Worm (Caenorhabditis elegans) whole organism, early embryonic: Measurements from ENCODE around the gene npp-15.

ENCODE experiments used
- B0310.2 ChIP-seq: sonication (generic microtip); optimal IDR thresholded peaks from 2 replicates; lab custom pipeline; 2016; ENCODE audit warnings: mild to moderate bottlenecking, missing genetic modification characterization, missing compliant biosample characterization
- F13C5.2 ChIP-seq: sonication (generic microtip); optimal IDR thresholded peaks from 2 replicates; lab custom pipeline; 2017; ENCODE audit warnings: mild to moderate bottlenecking, missing genetic modification characterization, inconsistent platforms, missing compliant biosample characterization
- aly-1 ChIP-seq: sonication (generic microtip); optimal IDR thresholded peaks from 2 replicates; lab custom pipeline; 2016; ENCODE audit warnings: missing genetic modification characterization, missing compliant biosample characterization
- ama-1 ChIP-seq: fragments of 150-350 bp; optimal IDR thresholded peaks from 2 replicates; lab custom pipeline; 2014
- ceh-13 ChIP-seq: fragments of 200-800 bp; sonication (Bioruptor generic); optimal IDR thresholded peaks from 2 replicates; lab custom pipeline; 2018; ENCODE audit warnings: mild to moderate bottlenecking, missing genetic modification characterization, missing compliant biosample characterization
- ceh-36 ChIP-seq: sonication (generic microtip); optimal IDR thresholded peaks from 2 replicates; lab custom pipeline; 2016; ENCODE audit warnings: missing genetic modification characterization, inconsistent platforms, missing compliant biosample characterization
- ets-7 ChIP-seq: sonication (generic microtip); optimal IDR thresholded peaks from 2 replicates; lab custom pipeline; 2016; ENCODE audit warnings: missing genotype, missing genetic modification characterization, missing compliant biosample characterization
- flt-1 ChIP-seq: fragments of 200-800 bp; sonication (Bioruptor generic); IDR thresholded peaks from 2 replicates; pipeline ENCODE4 v1.3.6; 2022; ENCODE audit warnings: missing genetic modification characterization, missing compliant biosample characterization
- hmbx-1 ChIP-seq: sonication (generic microtip); optimal IDR thresholded peaks from 2 replicates; lab custom pipeline; 2016; ENCODE audit warnings: mild to moderate bottlenecking, missing genetic modification characterization, missing compliant biosample characterization
- hmg-4 ChIP-seq: fragments of 200-800 bp; sonication (Bioruptor generic); optimal IDR thresholded peaks from 2 replicates; lab custom pipeline; 2018; ENCODE audit warnings: mild to moderate bottlenecking, missing genetic modification characterization, missing compliant biosample characterization
- hnd-1 ChIP-seq: sonication (generic microtip); optimal IDR thresholded peaks from 2 replicates; lab custom pipeline; 2016; ENCODE audit warnings: missing genetic modification characterization, missing compliant biosample characterization
- pes-1 ChIP-seq: fragments of 200-800 bp; sonication (Bioruptor generic); IDR thresholded peaks from 2 replicates; pipeline ENCODE4 v1.3.6; 2022; ENCODE audit warnings: missing genetic modification reagents, missing genetic modification characterization, missing compliant biosample characterization
- scrt-1 ChIP-seq: fragments of 200-800 bp; sonication (Bioruptor generic); IDR thresholded peaks from 2 replicates; pipeline ENCODE4 v1.3.6; 2022; ENCODE audit warnings: missing genetic modification characterization, missing compliant biosample characterization
- sea-1 ChIP-seq: fragments of 200-800 bp; sonication (Bioruptor generic); conservative IDR thresholded peaks from 2 replicates; pipeline ENCODE4 v1.3.6; 2022; ENCODE audit warnings: missing genetic modification characterization, missing compliant biosample characterization
- tbx-11 ChIP-seq: fragments of 200-800 bp; sonication (Bioruptor generic); IDR thresholded peaks from 2 replicates; pipeline ENCODE4 v1.3.6; 2022; ENCODE audit warnings: missing genetic modification characterization, missing compliant biosample characterization
- tbx-37 ChIP-seq: fragments of 200-800 bp; sonication (Bioruptor generic); conservative IDR thresholded peaks from 2 replicates; pipeline ENCODE4 v1.3.6; 2022; ENCODE audit warnings: missing genetic modification reagents, missing genetic modification characterization, missing compliant biosample characterization
- tra-4 ChIP-seq: sonication (generic microtip); optimal IDR thresholded peaks from 2 replicates; lab custom pipeline; 2017; ENCODE audit warnings: missing genetic modification characterization, missing compliant biosample characterization

npp-15 gene

DNA sequence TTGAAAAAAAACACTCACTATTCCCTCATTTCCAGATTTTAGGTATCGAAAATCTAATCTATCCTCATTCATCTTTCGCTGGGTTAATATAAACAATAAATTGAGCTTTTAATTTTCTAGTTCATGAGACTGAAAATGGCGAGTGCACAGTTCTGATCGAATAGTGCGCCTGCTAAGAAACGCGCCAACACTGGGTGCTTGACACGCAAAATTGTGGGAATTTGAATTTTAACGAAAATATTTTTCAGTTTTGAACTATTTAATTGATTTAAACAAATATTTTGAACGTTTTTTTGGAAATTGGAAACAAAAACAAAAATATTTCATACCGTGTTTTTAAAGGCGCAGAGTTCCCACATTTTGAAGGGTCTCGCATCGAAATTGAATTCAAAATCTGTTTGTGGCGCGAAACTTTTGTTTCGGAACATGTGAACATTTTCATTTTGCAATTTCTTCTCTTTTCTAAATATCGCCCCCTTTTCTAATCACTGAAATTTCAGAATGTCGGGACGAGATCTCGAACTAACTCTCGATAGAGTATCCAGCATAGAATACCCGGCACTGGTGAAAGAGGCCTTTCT is at the start of gene npp-15, which contains the start of gene C29E4.13:
Gene npp-15 (plus strand): TSS at position 495 of the 581 bp plus-strand sequence.
Gene C29E4.13 (minus strand): TSS at position 169 of the 581 bp plus-strand sequence.
- TF ChIP-seq scrt-1 (GFP tag; lab: Robert Waterston, UW) (no peak), ets-7 (tag; lab: Kevin White, UChicago) (no peak)

DNA sequence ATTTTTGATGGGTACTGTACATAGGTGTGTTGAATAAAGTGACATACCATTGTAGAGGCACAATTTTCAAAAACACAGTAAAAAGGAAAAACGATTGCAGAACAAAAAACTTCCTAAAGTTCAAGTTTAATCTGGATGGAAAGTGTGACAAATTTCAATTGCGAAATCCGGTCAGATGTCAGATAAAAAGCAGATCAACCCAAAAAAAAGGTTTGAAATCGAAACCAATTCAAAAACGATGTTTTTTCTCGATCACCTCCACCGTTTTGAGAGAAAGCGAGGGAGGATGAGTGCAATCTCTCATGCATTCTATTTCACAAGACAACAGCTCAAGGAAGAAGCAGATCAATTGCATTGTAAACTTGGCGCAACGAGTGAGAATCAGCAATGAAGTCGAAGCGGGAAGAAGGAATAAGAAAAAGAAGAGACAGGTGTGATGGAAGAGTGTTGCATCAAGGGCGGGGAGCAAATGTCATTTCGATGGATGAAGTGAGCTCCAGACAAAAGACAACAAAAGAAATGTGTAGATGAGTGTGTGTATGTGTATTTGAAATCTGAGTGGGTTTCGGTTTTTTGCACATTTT is 48.6 kb upstream of the npp-15 start:
- TF ChIP-seq tbx-37 (GFP tag; lab: Robert Waterston, UW): no peak
- TF ChIP-seq ceh-36 (tag; lab: Kevin White, UChicago): no peak
- no peak for TF ChIP-seq B0310.2 (tag; lab: Kevin White, UChicago)
- TF ChIP-seq tra-4: no peak
- TF ChIP-seq sea-1 (GFP tag; lab: Robert Waterston, UW): no peak
- no peak for TF ChIP-seq tbx-11 (GFP tag; lab: Robert Waterston, UW)
- no peak for TF ChIP-seq F13C5.2 (tag; lab: Kevin White, UChicago)
- TF ChIP-seq aly-1 (tag; lab: Kevin White, UChicago): no peak
- no peak for TF ChIP-seq pes-1 (GFP tag; lab: Robert Waterston, UW)
- TF ChIP-seq scrt-1 (GFP tag; lab: Robert Waterston, UW): no peak
- no peak for TF ChIP-seq flt-1 (GFP tag; lab: Robert Waterston, UW)
- no peak for TF ChIP-seq hmbx-1 (tag; lab: Kevin White, UChicago)
- no peak for TF ChIP-seq hmg-4
- no peak for TF ChIP-seq hnd-1
- TF ChIP-seq ets-7 (tag; lab: Kevin White, UChicago): no peak

DNA sequence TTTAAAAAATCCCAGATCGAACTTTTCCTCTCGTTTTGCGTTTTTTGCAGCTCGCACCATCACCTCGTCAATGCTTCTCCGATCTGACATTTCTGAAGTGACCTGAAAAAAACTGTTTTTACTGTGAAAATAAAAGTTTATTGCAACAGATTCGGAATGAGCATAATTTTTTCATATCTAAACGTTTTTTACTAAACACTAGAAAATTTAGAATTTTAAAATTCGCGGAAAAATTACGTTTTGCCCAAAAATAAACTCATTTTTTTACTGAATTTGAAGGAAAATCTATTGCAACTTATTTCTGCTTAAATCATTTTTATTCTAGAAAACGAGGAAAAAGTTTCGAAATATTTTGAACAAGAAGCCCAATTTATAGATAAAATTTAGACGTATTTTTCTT is 45.9 kb upstream of the npp-15 start, which contains the start of gene ZK688.9:
Gene ZK688.9 (minus strand): TSS at position 101 of the 400 bp plus-strand sequence.
- TF ChIP-seq pes-1 (GFP tag; lab: Robert Waterston, UW) (no peak), hnd-1 (no peak), tra-4 (no peak), ama-1 (no peak), tbx-37 (GFP tag; lab: Robert Waterston, UW) (no peak)

DNA sequence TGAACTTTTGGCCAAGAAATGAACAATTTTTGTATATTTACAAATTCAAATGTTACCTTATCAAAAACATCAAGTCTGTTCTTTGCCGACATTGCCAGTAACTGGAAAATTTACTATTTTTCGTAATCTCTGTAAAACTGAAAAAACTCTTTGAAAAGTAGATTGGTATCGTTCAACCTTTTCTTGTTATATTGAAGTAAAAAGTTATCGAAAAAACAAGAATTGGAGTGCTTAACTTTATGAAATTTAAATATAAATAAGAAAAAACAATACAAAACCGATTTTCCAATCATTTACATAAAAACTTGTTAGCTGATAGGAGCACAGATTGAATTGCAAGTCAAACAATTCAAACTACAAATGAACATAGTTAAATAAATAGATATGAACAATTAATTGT is 44.0 kb upstream of the npp-15 start, which contains the start of gene ZK688.11:
Gene ZK688.11 (minus strand): TSS at position 101 of the 400 bp plus-strand sequence.
- no peak for TF ChIP-seq flt-1 (GFP tag; lab: Robert Waterston, UW)

DNA sequence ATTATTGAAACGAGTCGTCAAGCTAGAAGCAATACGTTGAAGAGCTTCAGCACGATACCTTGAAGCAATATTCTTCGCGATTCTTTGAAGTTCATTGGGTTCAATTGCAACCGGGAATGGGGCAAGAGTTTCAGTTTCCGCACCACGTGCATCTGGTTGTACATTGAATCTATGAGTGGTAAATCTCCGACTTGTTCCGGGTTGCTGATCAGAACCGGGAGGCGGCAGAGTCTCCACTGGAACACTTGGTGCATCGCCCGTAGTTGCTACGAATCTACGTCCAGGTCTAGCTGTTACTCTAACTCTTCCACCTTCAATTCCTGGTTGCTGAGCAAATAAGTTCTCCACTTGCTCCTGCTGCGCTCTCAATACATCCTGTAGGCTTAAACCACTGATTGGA is 39.8 kb upstream of the npp-15 start:
- no peak for TF ChIP-seq ama-1
- TF ChIP-seq hmg-4: no peak
- no peak for TF ChIP-seq sea-1 (GFP tag; lab: Robert Waterston, UW)
- TF ChIP-seq tbx-37 (GFP tag; lab: Robert Waterston, UW): no peak
- TF ChIP-seq F13C5.2 (tag; lab: Kevin White, UChicago): no peak
- TF ChIP-seq scrt-1 (GFP tag; lab: Robert Waterston, UW): no peak
- no peak for TF ChIP-seq ets-7 (tag; lab: Kevin White, UChicago)
- TF ChIP-seq flt-1 (GFP tag; lab: Robert Waterston, UW): no peak
- no peak for TF ChIP-seq B0310.2 (tag; lab: Kevin White, UChicago)
- no peak for TF ChIP-seq tra-4
- TF ChIP-seq hnd-1: no peak
- TF ChIP-seq aly-1 (tag; lab: Kevin White, UChicago): no peak
- TF ChIP-seq hmbx-1 (tag; lab: Kevin White, UChicago): no peak
- no peak for TF ChIP-seq pes-1 (GFP tag; lab: Robert Waterston, UW)
- TF ChIP-seq ceh-36 (tag; lab: Kevin White, UChicago): no peak

DNA sequence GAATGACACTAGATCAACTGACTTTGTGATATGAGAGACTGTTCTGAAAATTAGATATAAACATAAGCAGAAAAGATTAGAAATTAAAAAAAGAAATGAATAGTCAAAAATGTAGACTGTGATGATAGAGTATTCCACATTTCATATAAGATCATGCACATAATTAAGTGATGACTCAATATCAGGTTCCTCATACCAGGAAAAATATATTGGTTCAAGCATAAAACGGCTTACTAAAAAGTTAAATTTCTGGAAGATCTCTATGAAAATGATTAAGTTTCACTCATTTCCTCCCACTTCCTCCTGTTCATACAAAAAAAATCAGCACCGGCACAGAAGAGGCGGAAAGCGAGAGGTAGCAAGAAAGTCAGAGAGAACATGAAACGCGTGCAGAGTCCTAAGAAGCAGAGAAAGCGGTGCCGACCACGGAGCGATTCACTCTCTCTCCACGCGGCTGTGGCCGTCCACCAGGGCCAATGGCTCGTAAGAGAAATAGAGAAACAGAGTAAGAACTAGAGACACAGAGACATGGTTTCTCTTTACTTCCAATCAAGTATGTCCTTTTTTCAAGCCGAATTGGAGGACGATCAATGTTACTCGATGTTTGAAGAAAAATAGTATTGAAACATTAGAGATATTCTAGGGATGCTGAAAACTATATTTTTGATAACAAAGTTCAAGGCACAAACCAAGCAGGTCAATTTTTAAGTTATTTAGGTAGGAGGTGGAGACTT is 37.1 kb upstream of the npp-15 start, which contains the start of the genes ZK688.5 and fahd-1:
Gene ZK688.5 (minus strand): TSS at position 51 of the 734 bp plus-strand sequence.
Gene fahd-1 (plus strand): TSS at position 684 of the 734 bp plus-strand sequence.
- TF ChIP-seq hnd-1 (no peak), F13C5.2 (tag; lab: Kevin White, UChicago) (peak; percentile 10), flt-1 (GFP tag; lab: Robert Waterston, UW) (no peak), aly-1 (tag; lab: Kevin White, UChicago) (no peak), tbx-37 (GFP tag; lab: Robert Waterston, UW) (no peak), hmg-4 (no peak), sea-1 (GFP tag; lab: Robert Waterston, UW) (peak; percentile 58; the same call in 1 of the 2 replicates)

DNA sequence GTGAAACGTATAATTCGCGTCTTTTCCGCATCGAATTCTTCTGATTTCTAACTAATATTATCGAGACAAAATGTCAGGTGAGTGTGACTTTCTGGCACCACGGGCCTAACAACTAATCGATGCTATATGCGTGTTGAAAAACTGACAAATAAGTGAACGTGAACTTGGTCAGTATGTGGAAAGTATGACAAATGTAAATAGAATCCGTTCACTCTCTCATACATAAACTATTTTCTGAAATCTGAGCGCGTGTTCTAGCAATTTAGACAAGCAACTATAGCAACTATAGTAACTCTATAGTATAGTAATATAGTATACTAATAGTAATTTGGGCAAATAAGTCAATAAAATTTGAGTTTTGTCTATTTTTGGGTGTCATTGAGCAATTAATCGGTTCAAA is 36.5 kb upstream of the npp-15 start:
- TF ChIP-seq tra-4 (no peak), sea-1 (GFP tag; lab: Robert Waterston, UW) (no peak), hmg-4 (no peak), tbx-37 (GFP tag; lab: Robert Waterston, UW) (no peak), tbx-11 (GFP tag; lab: Robert Waterston, UW) (no peak), ets-7 (tag; lab: Kevin White, UChicago) (no peak), B0310.2 (tag; lab: Kevin White, UChicago) (no peak), aly-1 (tag; lab: Kevin White, UChicago) (no peak), scrt-1 (GFP tag; lab: Robert Waterston, UW) (no peak), ama-1 (no peak), hmbx-1 (tag; lab: Kevin White, UChicago) (no peak), flt-1 (GFP tag; lab: Robert Waterston, UW) (no peak), pes-1 (GFP tag; lab: Robert Waterston, UW) (no peak), hnd-1 (no peak), ceh-36 (tag; lab: Kevin White, UChicago) (no peak), ceh-13 (GFP tag; lab: Kevin White, UChicago) (no peak), F13C5.2 (tag; lab: Kevin White, UChicago) (no peak)
